Worm (Caenorhabditis elegans) whole organism, early embryonic: ENCODE results near the gene F28E10.1.

Source experiments
- B0310.2 ChIP-seq: sonication (generic microtip); optimal IDR thresholded peaks from 2 replicates; lab custom pipeline; 2016; ENCODE audit warnings: mild to moderate bottlenecking, missing genetic modification characterization, missing compliant biosample characterization
- F13C5.2 ChIP-seq: sonication (generic microtip); optimal IDR thresholded peaks from 2 replicates; lab custom pipeline; 2017; ENCODE audit warnings: mild to moderate bottlenecking, missing genetic modification characterization, inconsistent platforms, missing compliant biosample characterization
- aly-1 ChIP-seq: sonication (generic microtip); optimal IDR thresholded peaks from 2 replicates; lab custom pipeline; 2016; ENCODE audit warnings: missing genetic modification characterization, missing compliant biosample characterization
- ama-1 ChIP-seq: fragments of 150-350 bp; optimal IDR thresholded peaks from 2 replicates; lab custom pipeline; 2014
- ceh-13 ChIP-seq: fragments of 200-800 bp; sonication (Bioruptor generic); optimal IDR thresholded peaks from 2 replicates; lab custom pipeline; 2018; ENCODE audit warnings: mild to moderate bottlenecking, missing genetic modification characterization, missing compliant biosample characterization
- ceh-36 ChIP-seq: sonication (generic microtip); optimal IDR thresholded peaks from 2 replicates; lab custom pipeline; 2016; ENCODE audit warnings: missing genetic modification characterization, inconsistent platforms, missing compliant biosample characterization
- ets-7 ChIP-seq: sonication (generic microtip); optimal IDR thresholded peaks from 2 replicates; lab custom pipeline; 2016; ENCODE audit warnings: missing genotype, missing genetic modification characterization, missing compliant biosample characterization
- flt-1 ChIP-seq: fragments of 200-800 bp; sonication (Bioruptor generic); IDR thresholded peaks from 2 replicates; pipeline ENCODE4 v1.3.6; 2022; ENCODE audit warnings: missing genetic modification characterization, missing compliant biosample characterization
- hmbx-1 ChIP-seq: sonication (generic microtip); optimal IDR thresholded peaks from 2 replicates; lab custom pipeline; 2016; ENCODE audit warnings: mild to moderate bottlenecking, missing genetic modification characterization, missing compliant biosample characterization
- hmg-4 ChIP-seq: fragments of 200-800 bp; sonication (Bioruptor generic); optimal IDR thresholded peaks from 2 replicates; lab custom pipeline; 2018; ENCODE audit warnings: mild to moderate bottlenecking, missing genetic modification characterization, missing compliant biosample characterization
- hnd-1 ChIP-seq: sonication (generic microtip); optimal IDR thresholded peaks from 2 replicates; lab custom pipeline; 2016; ENCODE audit warnings: missing genetic modification characterization, missing compliant biosample characterization
- pes-1 ChIP-seq: fragments of 200-800 bp; sonication (Bioruptor generic); IDR thresholded peaks from 2 replicates; pipeline ENCODE4 v1.3.6; 2022; ENCODE audit warnings: missing genetic modification reagents, missing genetic modification characterization, missing compliant biosample characterization
- scrt-1 ChIP-seq: fragments of 200-800 bp; sonication (Bioruptor generic); IDR thresholded peaks from 2 replicates; pipeline ENCODE4 v1.3.6; 2022; ENCODE audit warnings: missing genetic modification characterization, missing compliant biosample characterization
- sea-1 ChIP-seq: fragments of 200-800 bp; sonication (Bioruptor generic); conservative IDR thresholded peaks from 2 replicates; pipeline ENCODE4 v1.3.6; 2022; ENCODE audit warnings: missing genetic modification characterization, missing compliant biosample characterization
- tbx-11 ChIP-seq: fragments of 200-800 bp; sonication (Bioruptor generic); IDR thresholded peaks from 2 replicates; pipeline ENCODE4 v1.3.6; 2022; ENCODE audit warnings: missing genetic modification characterization, missing compliant biosample characterization
- tbx-37 ChIP-seq: fragments of 200-800 bp; sonication (Bioruptor generic); conservative IDR thresholded peaks from 2 replicates; pipeline ENCODE4 v1.3.6; 2022; ENCODE audit warnings: missing genetic modification reagents, missing genetic modification characterization, missing compliant biosample characterization
- tra-4 ChIP-seq: sonication (generic microtip); optimal IDR thresholded peaks from 2 replicates; lab custom pipeline; 2017; ENCODE audit warnings: missing genetic modification characterization, missing compliant biosample characterization

F28E10.1 gene

ce11 chrIV:4551562-4551961 lies 17.1 kb upstream of the F28E10.1 start:
- TF ChIP-seq hmg-4 (no peak), sea-1 (GFP tag; lab: Robert Waterston, UW) (no peak), flt-1 (GFP tag; lab: Robert Waterston, UW) (no peak), ceh-36 (tag; lab: Kevin White, UChicago) (no peak), tra-4 (tag; lab: Kevin White, UChicago) (no peak), pes-1 (GFP tag; lab: Robert Waterston, UW) (no peak), hmbx-1 (no peak), ceh-13 (no peak), tbx-37 (GFP tag; lab: Robert Waterston, UW) (no peak), tbx-11 (no peak), B0310.2 (tag; lab: Kevin White, UChicago) (no peak), aly-1 (tag; lab: Kevin White, UChicago) (no peak), ama-1 (lab: Kevin White, UChicago) (no peak), ets-7 (no peak)

DNA sequence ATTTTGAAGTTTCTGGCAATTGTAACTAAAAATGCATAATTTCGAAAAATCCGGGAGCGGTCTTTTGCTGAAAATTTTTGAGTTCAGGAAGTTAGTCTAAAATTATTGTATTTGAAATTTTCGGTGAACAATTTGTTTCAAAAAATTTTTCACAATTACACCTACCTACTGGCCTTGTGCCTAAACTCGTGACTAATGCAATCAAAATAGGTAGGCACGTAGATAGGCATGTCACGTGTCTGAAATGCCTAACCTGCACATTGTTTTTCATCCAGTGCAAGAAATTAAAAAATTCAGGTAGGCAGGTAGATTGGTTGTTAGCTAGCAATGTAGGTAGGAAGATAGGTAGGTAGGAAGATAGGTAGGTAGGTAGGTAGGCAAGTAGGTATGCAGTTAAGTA lies 11.5 kb upstream of the F28E10.1 start:
- TF ChIP-seq hmbx-1 (no peak), F13C5.2 (tag; lab: Kevin White, UChicago) (no peak), hnd-1 (tag; lab: Kevin White, UChicago) (no peak), ceh-36 (tag; lab: Kevin White, UChicago) (no peak), ets-7 (no peak), ama-1 (lab: Kevin White, UChicago) (no peak), aly-1 (tag; lab: Kevin White, UChicago) (no peak), tbx-37 (GFP tag; lab: Robert Waterston, UW) (no peak), tra-4 (tag; lab: Kevin White, UChicago) (no peak), pes-1 (GFP tag; lab: Robert Waterston, UW) (no peak), hmg-4 (no peak), ceh-13 (no peak), scrt-1 (GFP tag; lab: Robert Waterston, UW) (no peak), flt-1 (GFP tag; lab: Robert Waterston, UW) (no peak), B0310.2 (tag; lab: Kevin White, UChicago) (no peak), sea-1 (GFP tag; lab: Robert Waterston, UW) (no peak)

DNA sequence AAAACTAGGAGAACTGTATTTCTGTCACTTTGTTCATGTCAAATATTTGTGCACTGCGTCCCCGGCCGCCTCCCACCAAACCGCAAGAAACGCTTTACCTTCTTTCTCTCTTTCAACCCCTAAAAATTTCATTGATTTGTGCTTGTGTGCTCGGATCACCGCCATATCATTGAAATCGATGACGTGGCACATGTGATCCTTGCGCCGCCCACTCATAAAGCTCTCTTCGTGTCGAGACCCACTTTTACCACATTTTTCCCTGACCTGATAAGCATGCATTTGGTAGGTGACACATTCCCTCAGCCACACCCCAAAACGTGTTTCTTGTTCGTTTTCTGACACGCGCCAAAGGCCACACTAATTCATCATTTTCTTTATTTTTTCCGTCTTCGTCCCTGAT lies 10.9 kb upstream of the F28E10.1 start:
- TF ChIP-seq tbx-11, result no peak
- no peak for TF ChIP-seq pes-1 (GFP tag; lab: Robert Waterston, UW)
- TF ChIP-seq ama-1 (lab: Kevin White, UChicago), result no peak
- TF ChIP-seq scrt-1 (GFP tag; lab: Robert Waterston, UW), result no peak
- no peak for TF ChIP-seq tbx-37 (GFP tag; lab: Robert Waterston, UW)
- TF ChIP-seq hnd-1 (tag; lab: Kevin White, UChicago), result no peak
- TF ChIP-seq ets-7, result no peak
- TF ChIP-seq aly-1 (tag; lab: Kevin White, UChicago), result no peak
- no peak for TF ChIP-seq tra-4 (tag; lab: Kevin White, UChicago)
- TF ChIP-seq sea-1 (GFP tag; lab: Robert Waterston, UW), result no peak
- no peak for TF ChIP-seq B0310.2 (tag; lab: Kevin White, UChicago)
- no peak for TF ChIP-seq flt-1 (GFP tag; lab: Robert Waterston, UW)
- TF ChIP-seq F13C5.2 (tag; lab: Kevin White, UChicago), result no peak
- no peak for TF ChIP-seq ceh-13

DNA sequence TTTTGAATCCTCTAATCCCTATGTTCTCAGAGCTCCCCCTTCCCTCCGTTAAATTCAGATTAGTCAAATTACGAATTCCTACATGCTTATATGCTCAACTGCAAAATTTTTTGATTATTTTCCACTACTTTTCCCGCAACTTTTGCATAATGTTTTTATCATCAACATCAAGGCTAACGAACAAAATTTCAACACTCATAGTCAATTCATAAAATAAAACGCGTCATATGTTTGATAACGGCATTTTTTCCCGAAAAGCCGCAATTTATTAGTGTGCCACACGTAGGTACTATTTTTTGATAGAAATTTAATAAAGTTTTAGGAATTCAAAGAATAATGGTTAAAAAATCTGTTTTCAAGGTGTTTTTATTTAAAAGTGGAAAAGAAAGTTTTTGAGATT lies 9.5 kb upstream of the F28E10.1 start:
- no peak for TF ChIP-seq F13C5.2 (tag; lab: Kevin White, UChicago)
- no peak for TF ChIP-seq hmg-4
- TF ChIP-seq tra-4 (tag; lab: Kevin White, UChicago), result no peak
- no peak for TF ChIP-seq sea-1 (GFP tag; lab: Robert Waterston, UW)
- no peak for TF ChIP-seq aly-1 (tag; lab: Kevin White, UChicago)
- TF ChIP-seq hmbx-1, result no peak
- no peak for TF ChIP-seq pes-1 (GFP tag; lab: Robert Waterston, UW)
- TF ChIP-seq ama-1 (lab: Kevin White, UChicago), result no peak
- no peak for TF ChIP-seq tbx-11
- no peak for TF ChIP-seq scrt-1 (GFP tag; lab: Robert Waterston, UW)
- TF ChIP-seq flt-1 (GFP tag; lab: Robert Waterston, UW), result no peak
- TF ChIP-seq B0310.2 (tag; lab: Kevin White, UChicago), result no peak
- no peak for TF ChIP-seq hnd-1 (tag; lab: Kevin White, UChicago)
- TF ChIP-seq tbx-37 (GFP tag; lab: Robert Waterston, UW), result no peak
- no peak for TF ChIP-seq ceh-13
- TF ChIP-seq ceh-36 (tag; lab: Kevin White, UChicago), result no peak
- TF ChIP-seq ets-7, result no peak

DNA sequence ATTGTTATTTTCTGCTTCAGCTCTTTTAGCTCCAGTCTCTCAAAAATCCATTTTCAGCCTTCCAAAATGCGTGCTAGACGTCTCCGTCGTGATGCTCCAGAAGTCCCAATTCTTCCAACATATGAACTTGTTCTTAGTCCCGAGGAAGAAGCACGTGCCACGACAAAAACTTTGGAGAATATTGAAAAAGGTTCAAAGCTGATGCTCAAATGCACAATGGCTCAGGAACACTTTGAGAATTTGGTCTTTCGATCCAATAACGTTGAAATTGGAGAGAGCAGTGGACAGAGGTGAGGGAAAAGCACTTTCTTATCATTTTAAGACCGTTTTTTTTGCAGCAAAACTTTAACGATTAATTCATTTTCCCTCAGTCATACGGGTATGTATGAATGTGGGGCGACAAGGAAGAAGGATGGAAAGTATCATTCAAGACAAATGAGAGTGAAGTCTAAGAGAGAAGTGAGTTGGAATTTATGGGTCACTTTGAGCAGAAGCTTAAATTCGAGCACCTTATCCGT lies 6.0 kb upstream of the F28E10.1 start, which contains the start of gene igeg-1:
TSS of gene igeg-1 (plus strand) at position 51 of the 518 bp plus-strand sequence.
- TF ChIP-seq tbx-37 (GFP tag; lab: Robert Waterston, UW) (no peak), ceh-36 (tag; lab: Kevin White, UChicago) (no peak), B0310.2 (tag; lab: Kevin White, UChicago) (no peak), ets-7 (no peak), pes-1 (GFP tag; lab: Robert Waterston, UW) (no peak), hnd-1 (tag; lab: Kevin White, UChicago) (no peak), ama-1 (lab: Kevin White, UChicago) (no peak), aly-1 (tag; lab: Kevin White, UChicago) (no peak), F13C5.2 (tag; lab: Kevin White, UChicago) (no peak), hmbx-1 (no peak), tra-4 (tag; lab: Kevin White, UChicago) (no peak), ceh-13 (no peak), flt-1 (GFP tag; lab: Robert Waterston, UW) (no peak), sea-1 (GFP tag; lab: Robert Waterston, UW) (no peak), hmg-4 (no peak), scrt-1 (GFP tag; lab: Robert Waterston, UW) (no peak)

ce11 chrIV:4564541-4564940 lies 4.1 kb upstream of the F28E10.1 start:
- TF ChIP-seq sea-1 (GFP tag; lab: Robert Waterston, UW) (no peak), ceh-13 (no peak), aly-1 (tag; lab: Kevin White, UChicago) (no peak), scrt-1 (GFP tag; lab: Robert Waterston, UW) (no peak), tbx-11 (no peak), hmbx-1 (no peak), pes-1 (GFP tag; lab: Robert Waterston, UW) (no peak), tbx-37 (GFP tag; lab: Robert Waterston, UW) (no peak), hnd-1 (tag; lab: Kevin White, UChicago) (no peak), B0310.2 (tag; lab: Kevin White, UChicago) (no peak), ets-7 (no peak), ceh-36 (tag; lab: Kevin White, UChicago) (no peak), ama-1 (lab: Kevin White, UChicago) (no peak)
